Fruit fly (Drosophila melanogaster) whole organism, embryonic: ENCODE data around the gene CG11426.
A peak's percentile ranks its signal among the peaks of the same experiment; 100 is the strongest.

ENCODE experiments used
- Bdp1 ChIP-seq: fragments of 200-800 bp; sonication (Bioruptor generic); optimal IDR thresholded peaks from 3 replicates; lab custom pipeline; 2016; ENCODE audit warnings: missing biosample characterization, missing genetic modification characterization
- CG10147 ChIP-seq: fragments of 200-800 bp; sonication (Bioruptor generic); optimal IDR thresholded peaks from 2 replicates; lab custom pipeline; 2019; ENCODE audit warnings: missing biosample characterization, mild to moderate bottlenecking, missing genetic modification characterization, moderate library complexity
- CG11085 ChIP-seq: fragments of 200-800 bp; sonication (Bioruptor generic); IDR thresholded peaks from 2 replicates; pipeline ENCODE4 v1.3.6; 2022; ENCODE audit warnings: missing biosample characterization, missing genetic modification characterization
- CG11456 ChIP-seq: fragments of 200-800 bp; sonication (Bioruptor generic); IDR thresholded peaks from 3 replicates; pipeline ENCODE4 v1.3.6; 2022; ENCODE audit warnings: missing biosample characterization, missing genetic modification characterization
- CG11723 ChIP-seq: fragments of 200-800 bp; sonication (Bioruptor generic); optimal IDR thresholded peaks from 2 replicates; lab custom pipeline; 2017; ENCODE audit warnings: missing biosample characterization, mild to moderate bottlenecking, missing genetic modification characterization
- CG12299 ChIP-seq: fragments of 200-800 bp; sonication (Bioruptor generic); optimal IDR thresholded peaks from 2 replicates; lab custom pipeline; 2018; ENCODE audit warnings: missing biosample characterization, mild to moderate bottlenecking, missing genetic modification characterization
- CG15011 ChIP-seq: fragments of 200-800 bp; sonication (Bioruptor generic); optimal IDR thresholded peaks from 3 replicates; lab custom pipeline; 2018; ENCODE audit warnings: missing biosample characterization, mild to moderate bottlenecking, missing genetic modification characterization
- CG15514 ChIP-seq: fragments of 200-800 bp; sonication (Bioruptor generic); optimal IDR thresholded peaks from 3 replicates; lab custom pipeline; 2017; ENCODE audit warnings: missing biosample characterization, missing genetic modification characterization, mild to moderate bottlenecking, moderate library complexity, missing genetic modification reagents
- CG15696 ChIP-seq: fragments of 200-800 bp; sonication (Bioruptor generic); optimal IDR thresholded peaks from 2 replicates; lab custom pipeline; 2019; ENCODE audit warnings: missing biosample characterization, mild to moderate bottlenecking, missing genetic modification characterization, moderate library complexity
- CG16813 ChIP-seq: fragments of 200-800 bp; sonication (Bioruptor generic); IDR thresholded peaks from 3 replicates; pipeline ENCODE4 v1.3.6; 2022; ENCODE audit warnings: missing biosample characterization, missing genetic modification characterization; ENCODE audit not compliant: partially characterized antibody
- CG16863 ChIP-seq: fragments of 200-800 bp; sonication (Bioruptor generic); optimal IDR thresholded peaks from 3 replicates; lab custom pipeline; 2016; ENCODE audit warnings: missing biosample characterization, missing genetic modification characterization
- CG30020 ChIP-seq: fragments of 200-800 bp; optimal IDR thresholded peaks from 2 replicates; lab custom pipeline; 2019; ENCODE audit warnings: missing biosample characterization, mild to moderate bottlenecking, missing genetic modification characterization, moderate library complexity
- CG32772 ChIP-seq: fragments of 200-800 bp; sonication (Bioruptor generic); IDR thresholded peaks from 2 replicates; pipeline ENCODE4 v1.3.6; 2022; ENCODE audit warnings: missing biosample characterization, missing genetic modification characterization
- CG3407 ChIP-seq: fragments of 200-800 bp; sonication (Bioruptor generic); optimal IDR thresholded peaks from 2 replicates; lab custom pipeline; 2018; ENCODE audit warnings: missing biosample characterization, mild to moderate bottlenecking, missing genetic modification characterization
- CG4404 ChIP-seq: fragments of 200-800 bp; sonication (Bioruptor generic); IDR thresholded peaks from 2 replicates; pipeline ENCODE4 v1.3.6; 2022; ENCODE audit warnings: missing biosample characterization, missing genetic modification characterization
- CG4707 ChIP-seq: fragments of 200-800 bp; sonication (Bioruptor generic); optimal IDR thresholded peaks from 2 replicates; lab custom pipeline; 2018; ENCODE audit warnings: missing biosample characterization, mild to moderate bottlenecking, missing genetic modification characterization, moderate library complexity
- CG6683 ChIP-seq: fragments of 200-800 bp; sonication (Bioruptor generic); optimal IDR thresholded peaks from 2 replicates; lab custom pipeline; 2017; ENCODE audit warnings: missing biosample characterization, mild to moderate bottlenecking, missing genetic modification characterization, missing genetic modification reagents
- CG6813 ChIP-seq: fragments of 200-800 bp; sonication (Bioruptor generic); optimal IDR thresholded peaks from 2 replicates; lab custom pipeline; 2017; ENCODE audit warnings: missing biosample characterization, missing genetic modification characterization, mild to moderate bottlenecking, moderate library complexity, missing genetic modification reagents
- CG7271 ChIP-seq: fragments of 200-800 bp; sonication (Bioruptor generic); optimal IDR thresholded peaks from 2 replicates; lab custom pipeline; 2018; ENCODE audit warnings: missing biosample characterization, mild to moderate bottlenecking, missing genetic modification characterization, moderate library complexity
- CG7357 ChIP-seq: fragments of 200-800 bp; sonication (Bioruptor generic); IDR thresholded peaks from 3 replicates; pipeline ENCODE4 v1.3.6; 2022; ENCODE audit warnings: missing biosample characterization, missing genetic modification characterization
- CG7372 ChIP-seq: fragments of 200-800 bp; sonication (Bioruptor generic); IDR thresholded peaks from 2 replicates; pipeline ENCODE4 v1.3.6; 2022; ENCODE audit warnings: missing biosample characterization, missing genetic modification characterization
- CG7928 ChIP-seq: fragments of 200-800 bp; sonication (Bioruptor generic); optimal IDR thresholded peaks from 2 replicates; lab custom pipeline; 2017; ENCODE audit warnings: missing biosample characterization, mild to moderate bottlenecking, missing genetic modification characterization
- Dll ChIP-seq: fragments of 200-800 bp; sonication (Bioruptor generic); IDR thresholded peaks from 4 replicates; pipeline ENCODE4 v1.3.6; 2022; ENCODE audit warnings: missing biosample characterization, missing genetic modification characterization; ENCODE audit not compliant: partially characterized antibody
- H15 ChIP-seq: fragments of 200-800 bp; sonication (Bioruptor generic); IDR thresholded peaks from 3 replicates; pipeline ENCODE4 v1.3.6; 2022; ENCODE audit warnings: missing biosample characterization, missing genetic modification characterization
- Hmx ChIP-seq: fragments of 200-800 bp; sonication (Bioruptor generic); optimal IDR thresholded peaks from 2 replicates; lab custom pipeline; 2016; ENCODE audit warnings: missing biosample characterization, missing genetic modification characterization
- Hr39 ChIP-seq: fragments of >200 bp; optimal IDR thresholded peaks from 2 replicates; lab custom pipeline; 2017
- Lpt ChIP-seq: fragments of >200 bp; optimal IDR thresholded peaks from 2 replicates; lab custom pipeline; 2018; ENCODE audit warnings: missing biosample characterization, missing genetic modification characterization
- Mrtf ChIP-seq: fragments of 200-800 bp; sonication (Bioruptor generic); IDR thresholded peaks from 3 replicates; pipeline ENCODE4 v1.3.6; 2022; ENCODE audit warnings: missing biosample characterization, missing genetic modification characterization
- Nf-YB ChIP-seq: fragments of 200-800 bp; sonication (Bioruptor generic); optimal IDR thresholded peaks from 3 replicates; lab custom pipeline; 2019; ENCODE audit warnings: missing biosample characterization, mild to moderate bottlenecking, missing genetic modification characterization, moderate library complexity
- Opbp ChIP-seq: fragments of 200-800 bp; sonication (Bioruptor generic); IDR thresholded peaks from 3 replicates; pipeline ENCODE4 v1.3.6; 2022; ENCODE audit warnings: missing biosample characterization, missing genetic modification characterization; ENCODE audit not compliant: partially characterized antibody
- Sry-δ ChIP-seq: fragments of 200-800 bp; sonication (Bioruptor generic); optimal IDR thresholded peaks from 2 replicates; lab custom pipeline; 2016; ENCODE audit warnings: missing biosample characterization, missing genetic modification characterization
- Ssrp ChIP-seq: fragments of 200-800 bp; sonication (Bioruptor generic); optimal IDR thresholded peaks from 2 replicates; lab custom pipeline; 2018; ENCODE audit warnings: missing biosample characterization, mild to moderate bottlenecking, missing genetic modification characterization, moderate library complexity
- Stat92E ChIP-seq, 3 experiments: fragments of >200 bp in 2 of 3; fragments of 200-800 bp in 1 of 3; sonication (Bioruptor generic) in 1 of 3; optimal IDR thresholded peaks; 2 replicates each; lab custom pipeline; 2017 to 2019; ENCODE audit warnings: missing biosample characterization in 3 of 3, missing genetic modification characterization in 3 of 3, mild to moderate bottlenecking in 1 of 3, moderate library complexity in 1 of 3
- btn ChIP-seq: fragments of 200-800 bp; sonication (Bioruptor generic); optimal IDR thresholded peaks from 2 replicates; lab custom pipeline; 2016; ENCODE audit warnings: missing biosample characterization, missing genetic modification characterization
- cato ChIP-seq: fragments of 200-800 bp; sonication (Bioruptor generic); optimal IDR thresholded peaks from 2 replicates; lab custom pipeline; 2016; ENCODE audit warnings: missing biosample characterization, missing genetic modification characterization, borderline replicate concordance
- chm ChIP-seq: fragments of 200-800 bp; sonication (Bioruptor generic); IDR thresholded peaks from 2 replicates; pipeline ENCODE4 v1.3.6; 2022; ENCODE audit warnings: missing biosample characterization, missing genetic modification characterization
- dm ChIP-seq: fragments of 200-800 bp; sonication (Bioruptor generic); optimal IDR thresholded peaks from 3 replicates; lab custom pipeline; 2016; ENCODE audit warnings: missing biosample characterization, missing genetic modification characterization
- eve ChIP-seq, 2 experiments: fragments of >200 bp; optimal IDR thresholded peaks; 2 replicates each; lab custom pipeline; 2017; ENCODE audit warnings: missing biosample characterization in 2 of 2, missing genetic modification characterization in 2 of 2
- exex ChIP-seq: fragments of 200-800 bp; sonication (Bioruptor generic); optimal IDR thresholded peaks from 4 replicates; lab custom pipeline; 2018; ENCODE audit warnings: missing biosample characterization, mild to moderate bottlenecking, missing genetic modification characterization, moderate library complexity
- fu2 ChIP-seq: fragments of 200-800 bp; sonication (Bioruptor generic); optimal IDR thresholded peaks from 2 replicates; lab custom pipeline; 2016; ENCODE audit warnings: missing biosample characterization, missing genetic modification characterization
- grn ChIP-seq: fragments of 200-800 bp; sonication (Bioruptor generic); optimal IDR thresholded peaks from 3 replicates; lab custom pipeline; 2017; ENCODE audit warnings: missing biosample characterization, missing genetic modification characterization
- gsb-n ChIP-seq: fragments of 200-800 bp; sonication (Bioruptor generic); optimal IDR thresholded peaks from 3 replicates; lab custom pipeline; 2018; ENCODE audit warnings: missing biosample characterization, mild to moderate bottlenecking, missing genetic modification characterization
- inv ChIP-seq: fragments of 200-800 bp; sonication (Bioruptor generic); IDR thresholded peaks from 2 replicates; pipeline ENCODE4 v1.3.6; 2022; ENCODE audit warnings: missing biosample characterization, missing genetic modification characterization; ENCODE audit not compliant: partially characterized antibody
- jumu ChIP-seq: fragments of 200-800 bp; sonication (Bioruptor generic); optimal IDR thresholded peaks from 3 replicates; lab custom pipeline; 2016; ENCODE audit warnings: missing biosample characterization, missing genetic modification characterization
- klu ChIP-seq: fragments of 200-800 bp; sonication (Bioruptor generic); IDR thresholded peaks from 2 replicates; pipeline ENCODE4 v1.3.6; 2022; ENCODE audit warnings: missing biosample characterization, missing genetic modification characterization
- pita ChIP-seq: fragments of 200-800 bp; sonication (Bioruptor generic); optimal IDR thresholded peaks from 2 replicates; lab custom pipeline; 2017; ENCODE audit warnings: missing biosample characterization, mild to moderate bottlenecking, missing genetic modification characterization
- ranshi ChIP-seq: fragments of 200-800 bp; sonication (Bioruptor generic); IDR thresholded peaks from 2 replicates; pipeline ENCODE4 v1.3.6; 2022; ENCODE audit warnings: missing biosample characterization, missing genetic modification characterization
- rib ChIP-seq: fragments of 200-800 bp; sonication (Bioruptor generic); IDR thresholded peaks from 2 replicates; pipeline ENCODE4 v1.3.6; 2022; ENCODE audit warnings: missing biosample characterization, missing genetic modification characterization
- scrt ChIP-seq: fragments of 200-800 bp; sonication (Bioruptor generic); optimal IDR thresholded peaks from 2 replicates; lab custom pipeline; 2018; ENCODE audit warnings: missing biosample characterization, mild to moderate bottlenecking, missing genetic modification characterization, moderate library complexity
- stc ChIP-seq: fragments of 200-800 bp; sonication (Bioruptor generic); IDR thresholded peaks from 2 replicates; pipeline ENCODE4 v1.3.6; 2022; ENCODE audit warnings: missing biosample characterization, missing genetic modification characterization

The CG11426 gene

dm6 chr3L:22471586-22472291, 1.4 kb downstream of the CG11426 start (continued):
- TF ChIP-seq CG11456 (GFP tag; lab: Robert Waterston, UW) (peak; percentile 67; the same call in 2 of the 3 replicates), fu2 (GFP tag; lab: Kevin White, UChicago) (no peak), CG15514 (GFP tag; lab: Kevin White, UChicago) (peak; percentile 35), ranshi (GFP tag; lab: Robert Waterston, UW) (peak; percentile 58; the same call in 1 of the 2 replicates), CG15696 (tag; lab: Kevin White, UChicago) (no peak), dm (GFP tag; lab: Kevin White, UChicago) (no peak), rib (GFP tag; lab: Robert Waterston, UW) (peak; percentile 41; the same call in 1 of the 2 replicates), CG12299 (tag; lab: Kevin White, UChicago) (no peak), H15 (GFP tag; lab: Robert Waterston, UW) (no peak), CG7928 (GFP tag; lab: Kevin White, UChicago) (peak; percentile 1), Ssrp (tag; lab: Kevin White, UChicago) (peak; percentile 17), inv (GFP tag; lab: Robert Waterston, UW) (no peak), CG15011 (GFP tag; lab: Kevin White, UChicago) (peak; percentile 5), CG10147 (GFP tag; lab: Kevin White, UChicago) (peak; percentile 3), btn (GFP tag; lab: Kevin White, UChicago) (no peak), Mrtf (GFP tag; lab: Robert Waterston, UW) (no peak), CG7372 (GFP tag; lab: Robert Waterston, UW) (peak; percentile 33; the same call in 1 of the 2 replicates), chm (no peak), CG4404 (GFP tag; lab: Robert Waterston, UW) (no peak), CG3407 (GFP tag; lab: Kevin White, UChicago) (no peak), CG6813 (GFP tag; lab: Kevin White, UChicago) (peak; percentile 18), CG16863 (GFP tag; lab: Kevin White, UChicago) (no peak), Hmx (GFP tag; lab: Kevin White, UChicago) (no peak), scrt (GFP tag; lab: Kevin White, UChicago) (peak; percentile 33), pita (GFP tag; lab: Kevin White, UChicago) (no peak), eve (GFP tag; optimal IDR thresholded peaks at IDR 0.05; lab: Kevin White, UChicago) (no peak), Sry-δ (no peak), Stat92E (GFP tag; optimal IDR thresholded peaks at IDR 0.05; lab: Kevin White, UChicago) (no peak), Lpt (GFP tag; lab: Kevin White, UChicago) (no peak), CG30020 (no peak), CG11085 (GFP tag; lab: Robert Waterston, UW) (no peak), Dll (no peak), CG7271 (tag; lab: Kevin White, UChicago) (no peak), Hr39 (lab: Kevin White, UChicago) (no peak), klu (GFP tag; lab: Robert Waterston, UW) (no peak), CG7357 (peak; percentile 62), exex (tag; lab: Kevin White, UChicago) (peak; percentile 92), jumu (GFP tag; lab: Kevin White, UChicago) (no peak), CG32772 (GFP tag; lab: Robert Waterston, UW) (no peak), gsb-n (no peak), stc (GFP tag; lab: Robert Waterston, UW) (peak; percentile 49; the same call in 1 of the 2 replicates), Bdp1 (GFP tag; lab: Kevin White, UChicago) (no peak), CG4707 (GFP tag; lab: Kevin White, UChicago) (no peak), CG16813 (no peak), Nf-YB (GFP tag; lab: Kevin White, UChicago) (peak; percentile 39), grn (GFP tag; lab: Kevin White, UChicago) (peak; percentile 9), cato (no peak), CG6683 (GFP tag; lab: Kevin White, UChicago) (no peak), CG11723 (GFP tag; lab: Kevin White, UChicago) (no peak), Opbp (GFP tag; lab: Robert Waterston, UW) (no peak)
